Worm (Caenorhabditis elegans): ENCODE results near the gene ZK1290.13.

ce11 chrII:7494155-7494554 lies 40.7 kb upstream of the ZK1290.13 start, which contains the start of gene R10H1.1:
- TF ChIP-seq ztf-7 (tag; optimal IDR thresholded peaks at IDR 0.05) (no peak), ZK546.5 (tag; optimal IDR thresholded peaks at IDR 0.05) (no peak), unc-130 (GFP tag; optimal IDR thresholded peaks at IDR 0.05) (no peak), egl-27 (tag; optimal IDR thresholded peaks at IDR 0.05) (no peak), pha-4 (GFP tag; IDR thresholded peaks at IDR 0.05) (no peak), pha-4 (tag; optimal IDR thresholded peaks at IDR 0.05) (no peak), sdz-12 (GFP tag; optimal IDR thresholded peaks at IDR 0.05) (no peak), dpl-1 (GFP tag; optimal IDR thresholded peaks at IDR 0.05) (no peak), R02D3.7 (tag; optimal IDR thresholded peaks at IDR 0.05) (no peak), snpc-4 (tag; optimal IDR thresholded peaks at IDR 0.05) (no peak), aha-1 (tag) (no peak), php-3 (GFP tag; IDR thresholded peaks at IDR 0.05) (no peak), nhr-6 (tag; optimal IDR thresholded peaks at IDR 0.05) (no peak)

Data from whole organism, L4 larva.